Fruit fly (Drosophila melanogaster) Kc167 (cell line): Measurements from ENCODE around the gene CG13021.

Experiments used
- Myc ChIP-seq: fragments of >200 bp; optimal IDR thresholded peaks from 2 replicates; lab custom pipeline; 2017; ENCODE audit warnings: missing external identifiers
- Sin3A ChIP-seq: fragments of >200 bp; optimal IDR thresholded peaks from 2 replicates; lab custom pipeline; 2018; ENCODE audit warnings: missing external identifiers
- h ChIP-seq: fragments of >200 bp; optimal IDR thresholded peaks from 3 replicates; lab custom pipeline; 2018; ENCODE audit warnings: missing external identifiers
- psq ChIP-seq: fragments of >200 bp; optimal IDR thresholded peaks from 2 replicates; lab custom pipeline; 2017; ENCODE audit warnings: missing external identifiers
- ttk ChIP-seq: sonication (Bioruptor generic); optimal IDR thresholded peaks from 2 replicates; lab custom pipeline; 2017; ENCODE audit warnings: missing external identifiers

- no peak for TF ChIP-seq psq (lab: Kevin White, UChicago)
- no peak for TF ChIP-seq h
- TF ChIP-seq Myc (lab: Kevin White, UChicago), result no peak
- no peak for TF ChIP-seq Sin3A
- no peak for TF ChIP-seq ttk
Observed at dm6 chrX:3545849-3546518, 31.9 kb downstream of the CG13021 start.
